Fruit fly (Drosophila melanogaster) whole organism, embryonic: ENCODE measurements around the gene Mco1.
A peak's percentile ranks its signal among the peaks of the same experiment; 100 is the strongest.

ENCODE experiments used
- ATbp ChIP-seq: fragments of 200-800 bp; sonication (Bioruptor generic); optimal IDR thresholded peaks from 2 replicates; lab custom pipeline; 2017; ENCODE audit warnings: missing biosample characterization, mild to moderate bottlenecking, missing genetic modification characterization, missing genetic modification reagents
- BEAF-32 ChIP-seq: fragments of 200-800 bp; sonication (Bioruptor generic); optimal IDR thresholded peaks from 3 replicates; lab custom pipeline; 2017; ENCODE audit warnings: missing biosample characterization, missing genetic modification characterization, mild to moderate bottlenecking, moderate library complexity, missing genetic modification reagents
- CG12155 ChIP-seq: fragments of 200-800 bp; sonication (Bioruptor generic); optimal IDR thresholded peaks from 3 replicates; lab custom pipeline; 2016; ENCODE audit warnings: missing biosample characterization, missing genetic modification characterization
- CG13287 ChIP-seq: fragments of 200-800 bp; sonication (Bioruptor generic); IDR thresholded peaks from 2 replicates; pipeline ENCODE4 v1.3.6; 2022; ENCODE audit warnings: missing biosample characterization, missing genetic modification characterization; ENCODE audit not compliant: partially characterized antibody
- CG14710 ChIP-seq: fragments of 200-800 bp; sonication (Bioruptor generic); optimal IDR thresholded peaks from 3 replicates; lab custom pipeline; 2019; ENCODE audit warnings: missing biosample characterization, mild to moderate bottlenecking, missing genetic modification characterization, moderate library complexity
- CG1603 ChIP-seq: fragments of 200-800 bp; sonication (Bioruptor generic); optimal IDR thresholded peaks from 2 replicates; lab custom pipeline; 2019; ENCODE audit warnings: missing biosample characterization, mild to moderate bottlenecking, missing genetic modification characterization, moderate library complexity
- CG16815 ChIP-seq: fragments of 200-800 bp; sonication (Bioruptor generic); optimal IDR thresholded peaks from 3 replicates; lab custom pipeline; 2017; ENCODE audit warnings: missing biosample characterization, mild to moderate bottlenecking, missing genetic modification characterization
- CG17829 ChIP-seq: fragments of 200-800 bp; optimal IDR thresholded peaks from 2 replicates; lab custom pipeline; 2019; ENCODE audit warnings: missing biosample characterization, mild to moderate bottlenecking, missing genetic modification characterization, moderate library complexity
- CG17912 ChIP-seq: fragments of 200-800 bp; sonication (Bioruptor generic); optimal IDR thresholded peaks from 2 replicates; lab custom pipeline; 2018; ENCODE audit warnings: missing biosample characterization, mild to moderate bottlenecking, missing genetic modification characterization
- CG1832 ChIP-seq: fragments of 200-800 bp; sonication (Bioruptor generic); optimal IDR thresholded peaks from 2 replicates; lab custom pipeline; 2017; ENCODE audit warnings: missing biosample characterization, mild to moderate bottlenecking, missing genetic modification characterization, inconsistent platforms
- CG18764 ChIP-seq: fragments of 200-800 bp; sonication (Bioruptor generic); optimal IDR thresholded peaks from 3 replicates; lab custom pipeline; 2016; ENCODE audit warnings: missing biosample characterization, missing genetic modification characterization
- CG5245 ChIP-seq: fragments of 200-800 bp; sonication (Bioruptor generic); optimal IDR thresholded peaks from 3 replicates; lab custom pipeline; 2016; ENCODE audit warnings: missing biosample characterization, missing genetic modification characterization
- CG9797 ChIP-seq: fragments of 200-800 bp; sonication (Bioruptor generic); optimal IDR thresholded peaks from 3 replicates; lab custom pipeline; 2018; ENCODE audit warnings: missing biosample characterization, mild to moderate bottlenecking, missing genetic modification characterization
- CTCF ChIP-seq: fragments of 200-800 bp; sonication (Bioruptor generic); optimal IDR thresholded peaks from 2 replicates; lab custom pipeline; 2017; ENCODE audit warnings: missing biosample characterization, mild to moderate bottlenecking, missing genetic modification characterization, moderate library complexity
- Deaf1 ChIP-seq: fragments of 200-800 bp; optimal IDR thresholded peaks from 3 replicates; lab custom pipeline; 2019; ENCODE audit warnings: missing biosample characterization, mild to moderate bottlenecking, missing genetic modification characterization, moderate library complexity
- Dll ChIP-seq: fragments of 200-800 bp; sonication (Bioruptor generic); IDR thresholded peaks from 4 replicates; pipeline ENCODE4 v1.3.6; 2022; ENCODE audit warnings: missing biosample characterization, missing genetic modification characterization; ENCODE audit not compliant: partially characterized antibody
- HLH4C ChIP-seq: fragments of 200-800 bp; sonication (Bioruptor generic); IDR thresholded peaks from 3 replicates; pipeline ENCODE4 v1.3.6; 2022; ENCODE audit warnings: missing biosample characterization, missing genetic modification characterization; ENCODE audit not compliant: partially characterized antibody
- HLHmδ ChIP-seq: fragments of 200-800 bp; sonication (Bioruptor generic); optimal IDR thresholded peaks from 2 replicates; lab custom pipeline; 2018; ENCODE audit warnings: missing biosample characterization, mild to moderate bottlenecking, missing genetic modification characterization, moderate library complexity
- Hmr ChIP-seq: fragments of 200-800 bp; sonication (Bioruptor generic); optimal IDR thresholded peaks from 3 replicates; lab custom pipeline; 2017; ENCODE audit warnings: mild to moderate bottlenecking, missing biosample characterization, missing genetic modification reagents, missing genetic modification characterization
- Hr51 ChIP-seq, 2 experiments: fragments of 200-800 bp; sonication (Bioruptor generic); optimal IDR thresholded peaks; 2 replicates in 1 of 2; 3 replicates in 1 of 2; lab custom pipeline; 2016 to 2018; ENCODE audit warnings: missing biosample characterization in 2 of 2, missing genetic modification characterization in 2 of 2, mild to moderate bottlenecking in 1 of 2, moderate library complexity in 1 of 2
- Med ChIP-seq: fragments of 200-800 bp; sonication (Bioruptor generic); peaks from one replicate; lab custom pipeline; 2016; ENCODE audit warnings: missing biosample characterization, missing genetic modification characterization, mild to moderate bottlenecking, inconsistent platforms, moderate library complexity
- Mes4 ChIP-seq: fragments of 200-800 bp; sonication (Bioruptor generic); optimal IDR thresholded peaks from 2 replicates; lab custom pipeline; 2016; ENCODE audit warnings: missing biosample characterization, missing genetic modification characterization
- Myb ChIP-seq: fragments of 200-800 bp; sonication (Bioruptor generic); optimal IDR thresholded peaks from 2 replicates; lab custom pipeline; 2016; ENCODE audit warnings: missing biosample characterization, missing genetic modification characterization
- Nf-YB ChIP-seq: fragments of 200-800 bp; sonication (Bioruptor generic); optimal IDR thresholded peaks from 3 replicates; lab custom pipeline; 2019; ENCODE audit warnings: missing biosample characterization, mild to moderate bottlenecking, missing genetic modification characterization, moderate library complexity
- Opbp ChIP-seq: fragments of 200-800 bp; sonication (Bioruptor generic); IDR thresholded peaks from 3 replicates; pipeline ENCODE4 v1.3.6; 2022; ENCODE audit warnings: missing biosample characterization, missing genetic modification characterization; ENCODE audit not compliant: partially characterized antibody
- Sin3A ChIP-seq: fragments of >200 bp; optimal IDR thresholded peaks from 2 replicates; lab custom pipeline; 2018
- Sry-δ ChIP-seq: fragments of 200-800 bp; sonication (Bioruptor generic); optimal IDR thresholded peaks from 2 replicates; lab custom pipeline; 2016; ENCODE audit warnings: missing biosample characterization, missing genetic modification characterization
- amos ChIP-seq: fragments of 200-800 bp; sonication (Bioruptor generic); IDR thresholded peaks from 2 replicates; pipeline ENCODE4 v1.3.6; 2022; ENCODE audit warnings: missing biosample characterization, missing genetic modification characterization; ENCODE audit not compliant: partially characterized antibody
- chif ChIP-seq, 2 experiments: fragments of 200-800 bp; sonication (Bioruptor generic); optimal IDR thresholded peaks; 3 replicates each; lab custom pipeline; 2016; ENCODE audit warnings: missing biosample characterization in 2 of 2, missing genetic modification characterization in 2 of 2
- chinmo ChIP-seq: fragments of 200-800 bp; sonication (Bioruptor generic); IDR thresholded peaks from 4 replicates; pipeline ENCODE4 v1.3.6; 2022; ENCODE audit warnings: missing biosample characterization, missing genetic modification characterization; ENCODE audit not compliant: partially characterized antibody
- dati ChIP-seq: fragments of 200-800 bp; sonication (Bioruptor generic); IDR thresholded peaks from 2 replicates; pipeline ENCODE4 v1.3.6; 2022; ENCODE audit warnings: missing biosample characterization, missing genetic modification characterization
- fd64A ChIP-seq: fragments of 200-800 bp; sonication (Bioruptor generic); optimal IDR thresholded peaks from 3 replicates; lab custom pipeline; 2018; ENCODE audit warnings: missing biosample characterization, mild to moderate bottlenecking, missing genetic modification characterization
- gsb ChIP-seq: fragments of 200-800 bp; sonication (Bioruptor generic); IDR thresholded peaks from 2 replicates; pipeline ENCODE4 v1.3.6; 2022; ENCODE audit warnings: missing biosample characterization, missing genetic modification characterization
- gsb-n ChIP-seq: fragments of 200-800 bp; sonication (Bioruptor generic); optimal IDR thresholded peaks from 3 replicates; lab custom pipeline; 2018; ENCODE audit warnings: missing biosample characterization, mild to moderate bottlenecking, missing genetic modification characterization
- kni ChIP-seq: fragments of 200-800 bp; sonication (Bioruptor generic); optimal IDR thresholded peaks from 3 replicates; lab custom pipeline; 2017; ENCODE audit warnings: mild to moderate bottlenecking, missing biosample characterization, missing genetic modification reagents, missing genetic modification characterization
- nerfin-1 ChIP-seq: fragments of 200-800 bp; sonication (Bioruptor generic); optimal IDR thresholded peaks from 3 replicates; lab custom pipeline; 2019; ENCODE audit warnings: missing biosample characterization, mild to moderate bottlenecking, missing genetic modification characterization, moderate library complexity
- onecut ChIP-seq: fragments of 200-800 bp; sonication (Bioruptor generic); IDR thresholded peaks from 2 replicates; pipeline ENCODE4 v1.3.6; 2022; ENCODE audit warnings: missing biosample characterization, missing genetic modification characterization
- peb ChIP-seq: fragments of 200-800 bp; sonication (Bioruptor generic); IDR thresholded peaks from 2 replicates; pipeline ENCODE4 v1.3.6; 2022; ENCODE audit warnings: missing biosample characterization, missing genetic modification characterization
- pita ChIP-seq: fragments of 200-800 bp; sonication (Bioruptor generic); optimal IDR thresholded peaks from 2 replicates; lab custom pipeline; 2017; ENCODE audit warnings: missing biosample characterization, mild to moderate bottlenecking, missing genetic modification characterization
- repo ChIP-seq: fragments of 200-800 bp; sonication (Bioruptor generic); optimal IDR thresholded peaks from 2 replicates; lab custom pipeline; 2016; ENCODE audit warnings: missing biosample characterization, missing genetic modification characterization
- sens ChIP-seq: fragments of 200-800 bp; sonication (Bioruptor generic); peaks from one replicate; lab custom pipeline; 2016; ENCODE audit warnings: missing biosample characterization, missing genetic modification characterization
- seq ChIP-seq: fragments of 200-800 bp; sonication (Bioruptor generic); IDR thresholded peaks from 2 replicates; pipeline ENCODE4 v1.3.6; 2022; ENCODE audit warnings: missing biosample characterization, missing genetic modification characterization
- slbo ChIP-seq: fragments of 200-800 bp; sonication (Bioruptor generic); IDR thresholded peaks from 2 replicates; pipeline ENCODE4 v1.3.6; 2022; ENCODE audit warnings: missing biosample characterization, missing genetic modification characterization
- sna ChIP-seq: fragments of 200-800 bp; sonication (Bioruptor generic); IDR thresholded peaks from 2 replicates; pipeline ENCODE4 v1.3.6; 2022; ENCODE audit warnings: missing biosample characterization, missing genetic modification characterization; ENCODE audit not compliant: partially characterized antibody
- stwl ChIP-seq: fragments of 200-800 bp; sonication (Bioruptor generic); optimal IDR thresholded peaks from 3 replicates; lab custom pipeline; 2018; ENCODE audit warnings: missing biosample characterization, mild to moderate bottlenecking, missing genetic modification characterization, moderate library complexity
- sug ChIP-seq: fragments of 200-800 bp; optimal IDR thresholded peaks from 2 replicates; lab custom pipeline; 2019; ENCODE audit warnings: missing biosample characterization, mild to moderate bottlenecking, missing genetic modification characterization, moderate library complexity
- tap ChIP-seq: fragments of 200-800 bp; optimal IDR thresholded peaks from 3 replicates; lab custom pipeline; 2019; ENCODE audit warnings: missing biosample characterization, mild to moderate bottlenecking, missing genetic modification characterization, moderate library complexity
- trem ChIP-seq: fragments of 200-800 bp; optimal IDR thresholded peaks from 3 replicates; lab custom pipeline; 2019; ENCODE audit warnings: missing biosample characterization, mild to moderate bottlenecking, missing genetic modification characterization, moderate library complexity
- twi ChIP-seq: fragments of 200-800 bp; optimal IDR thresholded peaks from 2 replicates; lab custom pipeline; 2019; ENCODE audit warnings: missing biosample characterization, mild to moderate bottlenecking, missing genetic modification characterization, moderate library complexity
- wor ChIP-seq: fragments of 200-800 bp; sonication (Bioruptor generic); IDR thresholded peaks from 2 replicates; pipeline ENCODE4 v1.3.6; 2022; ENCODE audit warnings: missing biosample characterization, missing genetic modification characterization

The Mco1 gene

dm6 chr2L:9460092-9460473, 43.7 kb downstream of the Mco1 start (continued):
- TF ChIP-seq onecut (peak; percentile 82), sens (GFP tag; lab: Kevin White, UChicago) (peak; percentile 71), HLH4C (GFP tag; lab: Robert Waterston, UW) (0 out of 3 replicates have a peak, but pooled peaks have one; percentile 26), dati (no peak), Myb (GFP tag; lab: Kevin White, UChicago) (peak; percentile 83), gsb-n (tag; lab: Kevin White, UChicago) (peak; percentile 46), pita (no peak), CG18764 (GFP tag; lab: Kevin White, UChicago) (no peak), sug (tag; lab: Kevin White, UChicago) (no peak), slbo (GFP tag; lab: Robert Waterston, UW) (0 out of 2 replicates have a peak, but pooled peaks have one; percentile 20), CG13287 (peak; percentile 30; the same call in 1 of the 2 replicates), CG5245 (GFP tag; lab: Kevin White, UChicago) (no peak), CG12155 (GFP tag; lab: Kevin White, UChicago) (peak; percentile 92), stwl (peak; percentile 64), chif (GFP tag; optimal IDR thresholded peaks at IDR 0.05; lab: Kevin White, UChicago) (no peak), BEAF-32 (GFP tag; lab: Kevin White, UChicago) (peak; percentile 57), ATbp (GFP tag; lab: Kevin White, UChicago) (no peak), seq (GFP tag; lab: Robert Waterston, UW) (peak; percentile 56), Hr51 (GFP tag; optimal IDR thresholded peaks at IDR 0.05; lab: Kevin White, UChicago) (no peak), repo (GFP tag; lab: Kevin White, UChicago) (no peak), tap (no peak), HLHmδ (GFP tag; lab: Kevin White, UChicago) (peak; percentile 28), trem (tag; lab: Kevin White, UChicago) (peak; percentile 55), fd64A (GFP tag; lab: Kevin White, UChicago) (no peak), nerfin-1 (peak; percentile 38), Hmr (peak; percentile 22), Opbp (GFP tag; lab: Robert Waterston, UW) (peak; percentile 43; the same call in 1 of the 3 replicates), kni (GFP tag; lab: Kevin White, UChicago) (peak; percentile 81), Sin3A (lab: Kevin White, UChicago) (no peak), CG14710 (no peak), Deaf1 (tag; lab: Kevin White, UChicago) (peak; percentile 73), peb (GFP tag; lab: Robert Waterston, UW) (no peak), wor (GFP tag; lab: Robert Waterston, UW) (no peak), amos (GFP tag; lab: Robert Waterston, UW) (peak; percentile 41), Sry-δ (GFP tag; lab: Kevin White, UChicago) (peak; percentile 37), CG9797 (GFP tag; lab: Kevin White, UChicago) (peak; percentile 24), Med (GFP tag; lab: Kevin White, UChicago) (peak; percentile 36), CTCF (GFP tag; lab: Kevin White, UChicago) (peak; percentile 20), CG1603 (peak; percentile 31), CG17829 (peak; percentile 6), CG1832 (GFP tag; lab: Kevin White, UChicago) (peak; percentile 77), Dll (GFP tag; lab: Robert Waterston, UW) (peak; percentile 64; the same call in 3 of the 4 replicates), CG16815 (no peak), gsb (GFP tag; lab: Robert Waterston, UW) (no peak), Nf-YB (GFP tag; lab: Kevin White, UChicago) (no peak), twi (peak; percentile 4), Mes4 (GFP tag; lab: Kevin White, UChicago) (no peak), sna (GFP tag; lab: Robert Waterston, UW) (peak; percentile 61; the same call in 1 of the 2 replicates), CG17912 (no peak), chinmo (GFP tag; lab: Robert Waterston, UW) (peak; percentile 71; the same call in 2 of the 4 replicates)
